Worm (Caenorhabditis elegans): ENCODE data around the gene T08G5.15.

ce11 chrV:14010021-14010420 lies 13.0 kb downstream of the T08G5.15 start:
- TF ChIP-seq ceh-34 (tag; optimal IDR thresholded peaks at IDR 0.05) (no peak), ceh-19 (GFP tag; optimal IDR thresholded peaks at IDR 0.05) (no peak), fkh-10 (GFP tag; optimal IDR thresholded peaks at IDR 0.05) (no peak), che-1 (tag; optimal IDR thresholded peaks at IDR 0.05) (no peak), T23F11.4 (GFP tag; optimal IDR thresholded peaks at IDR 0.05) (no peak), unc-86 (tag; optimal IDR thresholded peaks at IDR 0.05) (no peak), pqm-1 (tag; optimal IDR thresholded peaks at IDR 0.05) (no peak)
